Fruit fly (Drosophila melanogaster): ENCODE data around the gene CG13712.

CG13712 gene

dm6 chr3L:4747119-4747851 lies 37.6 kb upstream of the CG13712 start:
- TF ChIP-seq dsx (GFP tag; optimal IDR thresholded peaks at IDR 0.05; ENCODE audit: poor library complexity, severe bottlenecking) (no peak), Eip93F (GFP tag; optimal IDR thresholded peaks at IDR 0.05) (no peak), spab (GFP tag; optimal IDR thresholded peaks at IDR 0.05) (peak; percentile 53), ss (GFP tag; optimal IDR thresholded peaks at IDR 0.05) (peak; percentile 31 to 45), fkh (GFP tag; optimal IDR thresholded peaks at IDR 0.05) (no peak), Blimp-1 (GFP tag; optimal IDR thresholded peaks at IDR 0.05) (no peak), cyc (GFP tag; optimal IDR thresholded peaks at IDR 0.05) (no peak), Hr39 (GFP tag; optimal IDR thresholded peaks at IDR 0.05) (no peak), Smox (GFP tag; optimal IDR thresholded peaks at IDR 0.05) (no peak), svp (GFP tag) (peak; percentile 42), eg (GFP tag; IDR thresholded peaks at IDR 0.05) (no peak), net (GFP tag; optimal IDR thresholded peaks at IDR 0.05) (no peak), CG6163 (GFP tag; IDR thresholded peaks at IDR 0.05) (no peak), CG4318 (GFP tag; optimal IDR thresholded peaks at IDR 0.05) (no peak), Hr4 (GFP tag; optimal IDR thresholded peaks at IDR 0.05) (peak; percentile 35), CG6808 (GFP tag; optimal IDR thresholded peaks at IDR 0.05) (peak; percentile 46), Eip75B (GFP tag; optimal IDR thresholded peaks at IDR 0.05) (no peak), vri (GFP tag; optimal IDR thresholded peaks at IDR 0.05) (no peak), Gug (GFP tag; IDR thresholded peaks at IDR 0.05) (no peak), CG9139 (GFP tag; optimal IDR thresholded peaks at IDR 0.05) (no peak), CG1621 (tag; optimal IDR thresholded peaks at IDR 0.05) (no peak), CG6792 (GFP tag; optimal IDR thresholded peaks at IDR 0.05) (no peak), CG34406 (GFP tag; optimal IDR thresholded peaks at IDR 0.05) (no peak), CG11762 (GFP tag; optimal IDR thresholded peaks at IDR 0.05; ENCODE audit: insufficient read depth) (peak; percentile 4), Ets96B (tag; optimal IDR thresholded peaks at IDR 0.05) (peak; percentile 66), OdsH (GFP tag; optimal IDR thresholded peaks at IDR 0.05) (peak; percentile 39), CG10631 (GFP tag; optimal IDR thresholded peaks at IDR 0.05) (peak; percentile 42), Sox15 (GFP tag; optimal IDR thresholded peaks at IDR 0.05) (no peak), achi (GFP tag; optimal IDR thresholded peaks at IDR 0.05) (no peak), Sox102F (GFP tag; optimal IDR thresholded peaks at IDR 0.05) (no peak), Eip78C (GFP tag) (peak; percentile 86), lz (GFP tag; optimal IDR thresholded peaks at IDR 0.05) (no peak), CG31627 (GFP tag; optimal IDR thresholded peaks at IDR 0.05) (no peak), acj6 (GFP tag; optimal IDR thresholded peaks at IDR 0.05) (peak; percentile 32), Hr38 (GFP tag; optimal IDR thresholded peaks at IDR 0.05) (no peak), CG6276 (GFP tag; optimal IDR thresholded peaks at IDR 0.05) (no peak), CG8119 (GFP tag; IDR thresholded peaks at IDR 0.05) (0 out of 3 replicates have a peak, but pooled peaks have one; percentile 27), CG32006 (GFP tag; optimal IDR thresholded peaks at IDR 0.05) (peak; percentile 60), CG15336 (GFP tag; IDR thresholded peaks at IDR 0.05) (0 out of 2 replicates have a peak, but pooled peaks have one; percentile 20), fd59A (GFP tag; optimal IDR thresholded peaks at IDR 0.05) (peak; percentile 44), CG3032 (tag; optimal IDR thresholded peaks at IDR 0.05) (peak; percentile 44), CG6854 (GFP tag; optimal IDR thresholded peaks at IDR 0.05) (peak; percentile 39), CG8632 (GFP tag; optimal IDR thresholded peaks at IDR 0.05) (no peak), salr (GFP tag; optimal IDR thresholded peaks at IDR 0.05) (peak in 1 of 2 experiments; percentile 53), CG3919 (GFP tag; optimal IDR thresholded peaks at IDR 0.05) (peak; percentile 26), Lpt (GFP tag; optimal IDR thresholded peaks at IDR 0.05) (no peak), Met (GFP tag; optimal IDR thresholded peaks at IDR 0.05) (no peak), CG10669 (GFP tag; optimal IDR thresholded peaks at IDR 0.05) (peak; percentile 54), Ets21C (GFP tag; optimal IDR thresholded peaks at IDR 0.05) (no peak), CG11294 (GFP tag; IDR thresholded peaks at IDR 0.05) (no peak)

Data from whole organism, prepupa.